Fruit fly (Drosophila melanogaster) whole organism, wandering third instar larva: ENCODE measurements around the gene Desat2.

Source experiments
- Hr83 ChIP-seq: fragments of 200-300 bp; sonication (Bioruptor generic); optimal IDR thresholded peaks from 2 replicates; lab custom pipeline; 2016; ENCODE audit warnings: missing biosample characterization, mild to moderate bottlenecking, missing genetic modification characterization, moderate library complexity; ENCODE audit not compliant: poor library complexity, severe bottlenecking
- Mio ChIP-seq: sonication (Bioruptor generic); optimal IDR thresholded peaks from 2 replicates; lab custom pipeline; 2016; ENCODE audit warnings: missing biosample characterization, missing genetic modification characterization
- N ChIP-seq: fragments of >200 bp; optimal IDR thresholded peaks from 2 replicates; lab custom pipeline; 2018; ENCODE audit warnings: missing biosample characterization, missing external identifiers, missing genetic modification characterization
- Rel ChIP-seq, 2 experiments: fragments of 200-800 bp; sonication (Bioruptor generic) in 1 of 2; optimal IDR thresholded peaks; 2 replicates in 1 of 2; 3 replicates in 1 of 2; lab custom pipeline; 2016 to 2019; ENCODE audit warnings: mild to moderate bottlenecking in 2 of 2, missing biosample characterization in 2 of 2, missing genetic modification characterization in 2 of 2, moderate library complexity in 1 of 2
- Sp1 ChIP-seq: fragments of 200-800 bp; sonication (Bioruptor generic); optimal IDR thresholded peaks from 3 replicates; lab custom pipeline; 2019; ENCODE audit warnings: missing biosample characterization, mild to moderate bottlenecking, missing genetic modification characterization, moderate library complexity
- Vsx2 ChIP-seq: fragments of 200-300, 225-300 bp; sonication (Bioruptor generic); optimal IDR thresholded peaks from 2 replicates; lab custom pipeline; 2018; ENCODE audit warnings: missing biosample characterization, missing genetic modification characterization; ENCODE audit not compliant: partially characterized antibody
- br ChIP-seq: fragments of 200-800 bp; sonication (Bioruptor generic); optimal IDR thresholded peaks from 2 replicates; lab custom pipeline; 2016; ENCODE audit warnings: missing biosample characterization, missing genetic modification characterization
- fru ChIP-seq: fragments of 200-800 bp; sonication (Bioruptor generic); optimal IDR thresholded peaks from 3 replicates; lab custom pipeline; 2016; ENCODE audit warnings: missing biosample characterization, mild to moderate bottlenecking, missing genetic modification characterization
- pan ChIP-seq: fragments of >200 bp; optimal IDR thresholded peaks from 2 replicates; lab custom pipeline; 2017
- psq ChIP-seq: fragments of 200-800 bp; sonication (Bioruptor generic); optimal IDR thresholded peaks from 3 replicates; lab custom pipeline; 2017; ENCODE audit warnings: missing biosample characterization, mild to moderate bottlenecking, missing genetic modification characterization, moderate library complexity
- tai ChIP-seq: sonication (Bioruptor generic); optimal IDR thresholded peaks from 2 replicates; lab custom pipeline; 2016; ENCODE audit warnings: missing biosample characterization, missing genetic modification characterization

dm6 chr3R:12408160-12408559 lies 27.9 kb upstream of the Desat2 start, which contains the start of gene CG5196:
- TF ChIP-seq Vsx2 (GFP tag; lab: Kevin White, UChicago) = no peak
- TF ChIP-seq Hr83 (GFP tag; lab: Kevin White, UChicago) = no peak
- no peak for TF ChIP-seq Rel (GFP tag; optimal IDR thresholded peaks at IDR 0.05; lab: Kevin White, UChicago)
- TF ChIP-seq Rel (tag; optimal IDR thresholded peaks at IDR 0.05; lab: Kevin White, UChicago) = peak; percentile 27
- TF ChIP-seq Sp1 (GFP tag; lab: Kevin White, UChicago) = peak; percentile 22
- TF ChIP-seq Mio (GFP tag; lab: Kevin White, UChicago) = no peak
- TF ChIP-seq br (GFP tag; lab: Kevin White, UChicago) = no peak
- no peak for TF ChIP-seq tai (GFP tag; lab: Kevin White, UChicago)
- TF ChIP-seq fru = peak; percentile 17
- TF ChIP-seq N (GFP tag; lab: Kevin White, UChicago) = no peak
- TF ChIP-seq psq = no peak
- TF ChIP-seq pan (lab: Kevin White, UChicago) = no peak
